Worm (Caenorhabditis elegans) whole organism, L1 larva: ENCODE results near the gene srh-147.

Experiments used
- egl-27 ChIP-seq, 2 experiments: fragments of 150-350 bp in 1 of 2; sonication (generic microtip); optimal IDR thresholded peaks; 3 replicates each; lab custom pipeline; 2017 to 2018; ENCODE audit warnings: missing biosample characterization in 2 of 2, missing genetic modification characterization in 2 of 2, missing genetic modification reagents in 2 of 2
- elt-2 ChIP-seq: sonication (generic microtip); optimal IDR thresholded peaks from 2 replicates; lab custom pipeline; 2016; ENCODE audit warnings: missing genetic modification characterization, mild to moderate bottlenecking, inconsistent platforms, missing compliant biosample characterization, missing genetic modification reagents
- lin-14 ChIP-seq: fragments of 200-800 bp; sonication (Bioruptor generic); optimal IDR thresholded peaks from 2 replicates; lab custom pipeline; 2018; ENCODE audit warnings: mild to moderate bottlenecking, missing genetic modification characterization, moderate library complexity, missing compliant biosample characterization
- lin-15B ChIP-seq: fragments of 150-350 bp; sonication (generic microtip); optimal IDR thresholded peaks from 3 replicates; lab custom pipeline; 2014; ENCODE audit warnings: missing biosample characterization, missing genetic modification characterization
- lin-39 ChIP-seq: fragments of 150-350 bp; optimal IDR thresholded peaks from 2 replicates; lab custom pipeline; 2014; ENCODE audit warnings: missing biosample characterization, missing genetic modification reagents, missing genetic modification characterization
- nhr-12 ChIP-seq: sonication (generic microtip); optimal IDR thresholded peaks from 2 replicates; lab custom pipeline; 2017; ENCODE audit warnings: missing biosample characterization, missing genetic modification characterization
- nhr-28 ChIP-seq: fragments of 150-350 bp; optimal IDR thresholded peaks from 2 replicates; lab custom pipeline; 2014; ENCODE audit warnings: missing biosample characterization, missing genetic modification characterization
- ztf-11 ChIP-seq, 2 experiments: sonication (generic microtip); optimal IDR thresholded peaks; 2 replicates each; lab custom pipeline; 2016 to 2017; ENCODE audit warnings: missing genetic modification characterization in 2 of 2, missing biosample characterization in 1 of 2, missing compliant biosample characterization in 1 of 2

DNA sequence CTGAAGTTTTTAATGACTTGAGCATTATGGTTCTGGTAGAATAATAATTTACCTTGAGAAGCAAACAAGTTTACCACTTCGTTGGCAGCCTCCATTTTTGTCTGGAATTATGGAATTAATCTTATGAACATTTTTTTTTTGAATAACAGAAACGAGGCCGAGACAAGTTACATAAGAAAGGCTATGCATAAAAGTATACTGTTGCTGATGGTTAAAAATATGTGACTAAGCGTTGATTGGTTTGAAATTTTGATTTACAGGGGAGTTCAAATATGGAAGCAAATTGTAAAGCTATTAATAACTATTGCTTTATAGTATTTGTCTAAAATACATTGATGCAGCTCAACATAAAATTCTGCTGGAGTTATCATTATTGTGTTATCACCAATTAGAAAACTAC lies 38.6 kb upstream of the srh-147 start, which contains the start of gene cgt-1:
- TF ChIP-seq lin-15B, result no peak
- no peak for TF ChIP-seq lin-39 (tag; lab: Kevin White, UChicago)
- no peak for TF ChIP-seq nhr-28
- TF ChIP-seq lin-14 (GFP tag; lab: Kevin White, UChicago), result no peak
- no peak for TF ChIP-seq ztf-11 (tag; optimal IDR thresholded peaks at IDR 0.05; lab: Kevin White, UChicago)
- peak; percentile 24 for TF ChIP-seq elt-2 (tag; lab: Kevin White, UChicago)
- TF ChIP-seq nhr-12 (tag; lab: Kevin White, UChicago), result no peak
- no peak for TF ChIP-seq egl-27 (tag; optimal IDR thresholded peaks at IDR 0.05; lab: Kevin White, UChicago)
